Worm (Caenorhabditis elegans) whole organism, L1 larva: ENCODE data around the gene drp-1.

Source experiments
- C16A3.4 ChIP-seq: fragments of 150-350 bp; optimal IDR thresholded peaks from 2 replicates; lab custom pipeline; 2014; ENCODE audit warnings: missing biosample characterization, missing genetic modification characterization
- aha-1 ChIP-seq: fragments of 150-350 bp; optimal IDR thresholded peaks from 2 replicates; lab custom pipeline; 2014; ENCODE audit warnings: missing biosample characterization, missing genetic modification characterization
- blmp-1 ChIP-seq: fragments of 150-350 bp; optimal IDR thresholded peaks from 2 replicates; lab custom pipeline; 2014; ENCODE audit warnings: missing biosample characterization, missing genetic modification characterization
- ces-1 ChIP-seq: fragments of 150-350 bp; optimal IDR thresholded peaks from 2 replicates; lab custom pipeline; 2014; ENCODE audit warnings: missing biosample characterization, missing genetic modification reagents, missing genetic modification characterization
- dsc-1 ChIP-seq: sonication (generic microtip); optimal IDR thresholded peaks from 2 replicates; lab custom pipeline; 2016; ENCODE audit warnings: mild to moderate bottlenecking, missing genetic modification characterization, missing compliant biosample characterization
- efl-1 ChIP-seq, 4 experiments: fragments of 150-350 bp; optimal IDR thresholded peaks in 3 of 4; peaks in 1 of 4; 1 replicate in 1 of 4; 2 replicates in 3 of 4; lab custom pipeline; 2014; ENCODE audit warnings: missing biosample characterization in 2 of 4, missing genetic modification characterization in 2 of 4, missing genetic modification reagents in 2 of 4
- egl-27 ChIP-seq, 2 experiments: fragments of 150-350 bp in 1 of 2; sonication (generic microtip); optimal IDR thresholded peaks; 3 replicates each; lab custom pipeline; 2017 to 2018; ENCODE audit warnings: missing biosample characterization in 2 of 2, missing genetic modification characterization in 2 of 2, missing genetic modification reagents in 2 of 2
- elt-3 ChIP-seq, 6 experiments: fragments of 150-350 bp in 1 of 6; sonication (generic microtip); optimal IDR thresholded peaks; 2 replicates each; lab custom pipeline; 2017 to 2018; ENCODE audit warnings: missing biosample characterization in 6 of 6, missing genetic modification characterization in 6 of 6, inconsistent platforms in 1 of 6
- fkh-8 ChIP-seq: sonication (generic microtip); optimal IDR thresholded peaks from 2 replicates; lab custom pipeline; 2016; ENCODE audit warnings: mild to moderate bottlenecking, missing genetic modification characterization, missing compliant biosample characterization
- hlh-4 ChIP-seq: sonication (generic microtip); optimal IDR thresholded peaks from 2 replicates; lab custom pipeline; 2016; ENCODE audit warnings: mild to moderate bottlenecking, missing genetic modification characterization, missing compliant biosample characterization
- jun-1 ChIP-seq: fragments of 150-350 bp; optimal IDR thresholded peaks from 2 replicates; lab custom pipeline; 2014; ENCODE audit warnings: missing biosample characterization, missing genetic modification reagents, missing genetic modification characterization
- lin-14 ChIP-seq: fragments of 200-800 bp; sonication (Bioruptor generic); optimal IDR thresholded peaks from 2 replicates; lab custom pipeline; 2018; ENCODE audit warnings: mild to moderate bottlenecking, missing genetic modification characterization, moderate library complexity, missing compliant biosample characterization
- mdl-1 ChIP-seq, 2 experiments: fragments of 150-350 bp; optimal IDR thresholded peaks; 2 replicates each; lab custom pipeline; 2014 to 2017; ENCODE audit warnings: missing biosample characterization in 2 of 2, missing genetic modification characterization in 2 of 2, inconsistent platforms in 1 of 2
- mef-2 ChIP-seq: fragments of 150-350 bp; optimal IDR thresholded peaks from 2 replicates; lab custom pipeline; 2014; ENCODE audit warnings: missing biosample characterization, missing genetic modification characterization
- mep-1 ChIP-seq: fragments of 150-350 bp; optimal IDR thresholded peaks from 2 replicates; lab custom pipeline; 2014; ENCODE audit warnings: missing biosample characterization, missing genetic modification characterization
- nhr-12 ChIP-seq: sonication (generic microtip); optimal IDR thresholded peaks from 2 replicates; lab custom pipeline; 2017; ENCODE audit warnings: missing biosample characterization, missing genetic modification characterization
- nhr-19 ChIP-seq: fragments of 200-800 bp; sonication (Bioruptor generic); conservative IDR thresholded peaks from 2 replicates; pipeline ENCODE4 v1.3.6; 2022; ENCODE audit warnings: missing genetic modification characterization, missing compliant biosample characterization
- nhr-20 ChIP-seq: sonication (generic microtip); optimal IDR thresholded peaks from 2 replicates; lab custom pipeline; 2016; ENCODE audit warnings: mild to moderate bottlenecking, missing genetic modification characterization, missing compliant biosample characterization
- nhr-47 ChIP-seq: sonication (generic microtip); optimal IDR thresholded peaks from 2 replicates; lab custom pipeline; 2016; ENCODE audit warnings: mild to moderate bottlenecking, missing genetic modification characterization, moderate library complexity, missing compliant biosample characterization
- nhr-71 ChIP-seq: sonication (generic microtip); optimal IDR thresholded peaks from 2 replicates; lab custom pipeline; 2016; ENCODE audit warnings: mild to moderate bottlenecking, missing genetic modification characterization, moderate library complexity, missing compliant biosample characterization
- nhr-76 ChIP-seq: sonication (generic microtip); optimal IDR thresholded peaks from 2 replicates; lab custom pipeline; 2017; ENCODE audit warnings: missing biosample characterization, missing genetic modification characterization
- nhr-85 ChIP-seq: sonication (generic microtip); peaks from one replicate; lab custom pipeline; 2016; ENCODE audit warnings: missing genetic modification characterization, inconsistent platforms, missing compliant biosample characterization
- pag-3 ChIP-seq: sonication (generic microtip); optimal IDR thresholded peaks from 2 replicates; lab custom pipeline; 2017; ENCODE audit warnings: missing genetic modification characterization, mild to moderate bottlenecking, missing compliant biosample characterization, antibody characterized with exemption, borderline replicate concordance; ENCODE audit not compliant: insufficient read depth
- pax-3 ChIP-seq: fragments of 200-800 bp; sonication (Bioruptor generic); optimal IDR thresholded peaks from 2 replicates; lab custom pipeline; 2018; ENCODE audit warnings: mild to moderate bottlenecking, missing genetic modification characterization, moderate library complexity, missing compliant biosample characterization
- pqm-1 ChIP-seq: sonication (generic microtip); optimal IDR thresholded peaks from 3 replicates; lab custom pipeline; 2017; ENCODE audit warnings: missing biosample characterization, missing genetic modification characterization
- skn-1 ChIP-seq: fragments of 150-350 bp; optimal IDR thresholded peaks from 2 replicates; lab custom pipeline; 2014; ENCODE audit warnings: missing biosample characterization, missing genetic modification characterization
- snpc-4 ChIP-seq: fragments of 150-350 bp; optimal IDR thresholded peaks from 2 replicates; lab custom pipeline; 2014; ENCODE audit warnings: missing biosample characterization, missing genetic modification characterization
- snu-23 ChIP-seq: sonication (generic microtip); optimal IDR thresholded peaks from 2 replicates; lab custom pipeline; 2016; ENCODE audit warnings: missing genetic modification characterization, missing compliant biosample characterization
- swsn-7 ChIP-seq: sonication (generic microtip); optimal IDR thresholded peaks from 2 replicates; lab custom pipeline; 2016; ENCODE audit warnings: missing genetic modification characterization, missing compliant biosample characterization

The drp-1 gene

DNA sequence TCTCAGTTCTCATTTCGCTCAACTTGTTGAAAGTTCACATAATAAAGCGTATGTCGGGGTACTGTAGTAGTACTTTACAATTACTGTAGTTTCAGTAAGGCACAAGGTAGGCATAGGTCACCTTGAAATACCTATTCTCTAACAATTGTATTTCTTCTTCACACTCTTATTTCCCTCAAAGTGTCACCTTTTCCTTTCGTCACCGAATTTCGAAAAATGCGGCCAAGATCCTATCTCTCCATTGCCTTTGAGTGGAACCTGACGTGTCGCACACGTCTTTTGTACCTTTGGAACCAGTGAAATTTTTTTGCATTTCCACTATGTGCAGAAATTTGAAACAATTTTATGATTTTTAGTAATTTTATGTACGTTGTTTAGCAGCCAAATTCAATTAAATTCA is 26.0 kb downstream of the drp-1 start:
- TF ChIP-seq egl-27 (tag; optimal IDR thresholded peaks at IDR 0.05; lab: Kevin White, UChicago) (no peak), nhr-85 (tag; lab: Kevin White, UChicago) (peak; percentile 69), efl-1 (optimal IDR thresholded peaks at IDR 0.05; lab: Kevin White, UChicago) (no peak), efl-1 (GFP tag; optimal IDR thresholded peaks at IDR 0.05 in 1 of 2; lab: Kevin White, UChicago) (peak in 1 of 2 experiments; percentile 7), mep-1 (tag; lab: Kevin White, UChicago) (peak; percentile 33), pqm-1 (no peak), mef-2 (tag; lab: Kevin White, UChicago) (no peak), lin-14 (GFP tag; lab: Kevin White, UChicago) (peak; percentile 1), blmp-1 (tag; lab: Kevin White, UChicago) (peak; percentile 76)

DNA sequence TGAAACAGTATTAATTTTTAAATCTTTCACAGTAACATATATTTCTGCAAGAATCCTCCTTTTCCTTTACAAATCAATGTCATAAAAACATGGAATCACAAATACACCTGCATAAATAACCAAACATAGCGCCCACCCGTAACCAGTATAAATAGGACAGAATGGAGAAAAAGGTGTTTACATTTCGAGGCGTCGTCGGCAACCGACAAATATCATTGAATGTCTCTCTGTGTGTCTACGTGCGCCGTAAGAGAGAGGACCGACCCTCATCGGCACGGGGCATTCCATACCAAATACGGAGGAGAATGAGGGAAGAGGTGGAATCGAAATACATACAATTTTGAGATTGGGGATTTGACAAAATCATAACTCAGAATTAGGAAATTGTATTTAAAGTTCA is 26.8 kb downstream of the drp-1 start:
- TF ChIP-seq nhr-20 (tag; lab: Kevin White, UChicago) (peak; percentile 2), snpc-4 (tag; lab: Kevin White, UChicago) (peak; percentile 67), nhr-85 (tag; lab: Kevin White, UChicago) (peak; percentile 36), blmp-1 (tag; lab: Kevin White, UChicago) (peak; percentile 45), C16A3.4 (peak; percentile 26), mep-1 (tag; lab: Kevin White, UChicago) (peak; percentile 71), snu-23 (GFP tag; lab: Kevin White, UChicago) (peak; percentile 62), nhr-47 (tag; lab: Kevin White, UChicago) (peak; percentile 1), swsn-7 (tag; lab: Kevin White, UChicago) (peak; percentile 35), pag-3 (tag; lab: Kevin White, UChicago) (no peak), elt-3 (tag; optimal IDR thresholded peaks at IDR 0.05; lab: Kevin White, UChicago) (no peak), mdl-1 (tag; optimal IDR thresholded peaks at IDR 0.05; lab: Kevin White, UChicago) (no peak), efl-1 (optimal IDR thresholded peaks at IDR 0.05; lab: Kevin White, UChicago) (no peak), efl-1 (GFP tag; optimal IDR thresholded peaks at IDR 0.05 in 1 of 2; lab: Kevin White, UChicago) (peak in 1 of 2 experiments; percentile 88), nhr-71 (tag; lab: Kevin White, UChicago) (peak; percentile 41), pax-3 (tag; lab: Kevin White, UChicago) (no peak)

DNA sequence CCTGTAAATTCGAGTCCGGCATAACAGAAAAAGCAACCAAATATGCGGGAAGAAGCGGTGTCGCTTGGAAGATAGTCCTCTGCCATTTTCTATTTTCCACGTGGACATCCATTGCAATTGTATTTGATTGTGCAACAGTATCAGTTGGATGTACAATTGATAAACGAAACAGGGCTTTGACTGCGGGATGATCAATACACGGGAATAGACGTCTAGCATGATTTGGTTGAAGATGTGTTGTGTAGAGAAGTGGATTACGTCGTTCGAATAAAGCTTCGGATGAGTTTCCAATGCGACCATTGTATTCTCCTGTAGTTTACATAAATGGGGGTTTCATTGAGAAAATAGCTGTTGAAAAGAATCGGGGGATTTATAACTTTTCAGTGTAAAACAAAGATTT is 34.4 kb downstream of the drp-1 start:
- TF ChIP-seq efl-1 (optimal IDR thresholded peaks at IDR 0.05; lab: Kevin White, UChicago) (no peak), efl-1 (GFP tag; optimal IDR thresholded peaks at IDR 0.05 in 1 of 2; lab: Kevin White, UChicago) (peak in 1 of 2 experiments; percentile 79), jun-1 (no peak), ces-1 (no peak)

DNA sequence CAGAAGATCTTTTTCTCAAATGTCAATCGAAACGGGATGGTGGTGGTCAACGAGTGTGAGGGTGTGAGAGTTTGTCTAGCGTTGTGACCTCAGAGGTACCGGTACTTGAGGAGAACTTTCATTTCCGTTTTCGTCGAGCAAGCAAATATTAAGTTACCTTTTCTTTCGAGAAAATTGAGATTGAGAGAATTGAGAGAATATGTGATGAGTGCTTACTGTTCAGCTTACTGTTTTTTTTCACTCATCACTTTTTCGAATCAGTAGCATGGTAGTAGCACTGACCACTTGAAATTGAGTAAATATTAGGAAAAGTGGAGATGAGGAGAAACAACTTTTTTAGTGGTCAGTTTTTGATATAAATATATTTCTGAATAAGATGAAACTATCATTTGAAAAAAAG is 35.7 kb downstream of the drp-1 start, which contains the start of gene T12E12.6:
T12E12.6 (minus strand) TSS at position 101 of the 400 bp plus-strand sequence.
- TF ChIP-seq skn-1 (tag; lab: Kevin White, UChicago), result no peak

DNA sequence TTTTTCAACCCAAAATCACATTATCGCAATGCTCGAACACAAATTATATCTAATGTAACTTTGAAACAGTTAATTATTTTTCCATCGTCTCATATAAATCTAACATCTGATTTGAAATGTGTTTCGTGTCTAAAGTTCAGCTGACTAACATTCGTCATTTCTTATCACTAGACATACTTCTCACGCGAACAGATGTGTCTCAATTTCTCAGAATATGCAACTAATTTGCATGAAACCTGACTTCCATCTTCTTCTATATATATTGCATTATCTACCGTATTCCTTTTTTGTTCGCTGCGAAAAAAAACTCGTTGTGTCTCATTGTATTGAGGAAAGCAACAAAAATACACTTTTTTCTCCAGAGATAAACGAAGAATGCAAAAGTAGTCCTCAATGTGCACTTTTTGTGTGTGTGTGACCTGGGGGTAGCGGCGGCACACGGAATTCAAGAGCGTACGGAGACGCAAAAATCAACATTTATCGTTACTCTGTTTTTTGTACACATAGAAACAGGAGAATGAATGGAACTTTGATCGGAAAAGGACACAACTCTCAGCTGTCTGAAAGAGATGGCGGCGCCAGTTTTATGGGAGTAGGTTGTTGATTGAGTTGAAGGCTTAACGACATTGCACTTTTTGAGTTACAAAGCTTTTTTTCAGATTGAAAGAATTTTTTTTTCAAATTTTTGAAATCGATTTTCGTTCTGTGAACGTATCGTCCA is 42.5 kb downstream of the drp-1 start:
- TF ChIP-seq aha-1 (tag; lab: Kevin White, UChicago) (no peak), snu-23 (GFP tag; lab: Kevin White, UChicago) (no peak), mep-1 (tag; lab: Kevin White, UChicago) (peak; percentile 22), hlh-4 (peak; percentile 78), nhr-71 (tag; lab: Kevin White, UChicago) (peak; percentile 64), fkh-8 (tag; lab: Kevin White, UChicago) (peak; percentile 85), nhr-12 (no peak), dsc-1 (tag; lab: Kevin White, UChicago) (peak; percentile 71), nhr-76 (tag; lab: Kevin White, UChicago) (no peak), nhr-47 (tag; lab: Kevin White, UChicago) (peak; percentile 48), nhr-19 (GFP tag; lab: Robert Waterston, UW) (no peak)
